Worm (Caenorhabditis elegans): ENCODE measurements around the gene clec-264.
A peak's percentile ranks its signal among the peaks of the same experiment; 100 is the strongest.

DNA sequence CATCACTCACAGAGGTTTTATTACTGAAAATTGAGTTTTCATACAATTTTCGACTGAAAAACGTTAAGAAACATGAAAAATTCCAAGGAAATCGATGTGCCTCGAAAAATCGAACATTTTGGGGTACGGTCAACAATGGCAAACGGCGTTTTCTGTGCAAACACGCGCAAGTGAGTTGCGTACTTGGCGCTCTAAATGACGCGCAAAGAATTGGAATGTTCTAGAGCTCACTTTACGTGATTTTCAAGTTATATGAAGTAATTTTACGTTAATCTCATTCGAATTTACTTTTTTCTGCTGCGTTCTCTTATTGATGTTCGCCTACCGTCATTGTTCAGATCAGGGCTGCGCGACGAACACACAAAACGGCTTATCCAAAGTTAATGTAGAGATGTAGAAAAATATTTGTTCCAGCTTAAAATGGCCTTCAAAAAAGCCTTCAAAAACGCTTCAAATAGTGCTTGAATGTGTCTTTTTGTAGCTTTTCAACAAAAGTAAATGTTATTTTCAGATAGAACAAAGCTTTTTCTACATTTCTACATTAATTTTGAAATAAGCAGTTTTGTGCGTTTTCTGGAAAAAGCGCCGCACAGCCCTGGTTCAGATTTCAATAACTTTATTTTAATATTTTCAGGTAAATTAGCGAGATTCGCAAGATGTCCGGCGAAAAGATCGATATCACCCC, 4.8 kb downstream of the clec-264 start, which contains the start of the genes F31D4.2 and fkb-6:
- peak; percentile 79 for TF ChIP-seq rcor-1 (GFP tag; IDR thresholded peaks at IDR 0.05)
- no peak for TF ChIP-seq ceh-40 (GFP tag; IDR thresholded peaks at IDR 0.05)
- no peak for TF ChIP-seq him-1 (tag; optimal IDR thresholded peaks at IDR 0.05)
- TF ChIP-seq F57C9.4 (tag; optimal IDR thresholded peaks at IDR 0.05), result no peak
- TF ChIP-seq nhr-80 (tag; optimal IDR thresholded peaks at IDR 0.05), result no peak
- no peak for TF ChIP-seq Y79H2A.3 (GFP tag; conservative IDR thresholded peaks at IDR 0.05)
